Worm (Caenorhabditis elegans) whole organism, young adult: ENCODE results near the gene srlf-2.

Experiments used
- F49E8.2 ChIP-seq: sonication (generic microtip); optimal IDR thresholded peaks from 3 replicates; lab custom pipeline; 2017; ENCODE audit warnings: missing genetic modification characterization, mild to moderate bottlenecking, missing compliant biosample characterization, antibody characterized with exemption, moderate library complexity; ENCODE audit not compliant: insufficient read depth
- Y56A3A.18 ChIP-seq: fragments of 200-800 bp; sonication (Bioruptor generic); IDR thresholded peaks from 2 replicates; pipeline ENCODE4 v1.3.6; 2022; ENCODE audit warnings: missing genetic modification reagents, missing genetic modification characterization, missing compliant biosample characterization
- efl-1 ChIP-seq: fragments of 150-350 bp; optimal IDR thresholded peaks from 2 replicates; lab custom pipeline; 2014; ENCODE audit warnings: missing biosample characterization, missing genetic modification reagents, missing genetic modification characterization
- mcd-1 ChIP-seq: fragments of 200-800 bp; sonication (Bioruptor generic); IDR thresholded peaks from 2 replicates; pipeline ENCODE4 v1.3.6; 2022; ENCODE audit warnings: missing genetic modification reagents, missing genetic modification characterization, missing compliant biosample characterization

DNA sequence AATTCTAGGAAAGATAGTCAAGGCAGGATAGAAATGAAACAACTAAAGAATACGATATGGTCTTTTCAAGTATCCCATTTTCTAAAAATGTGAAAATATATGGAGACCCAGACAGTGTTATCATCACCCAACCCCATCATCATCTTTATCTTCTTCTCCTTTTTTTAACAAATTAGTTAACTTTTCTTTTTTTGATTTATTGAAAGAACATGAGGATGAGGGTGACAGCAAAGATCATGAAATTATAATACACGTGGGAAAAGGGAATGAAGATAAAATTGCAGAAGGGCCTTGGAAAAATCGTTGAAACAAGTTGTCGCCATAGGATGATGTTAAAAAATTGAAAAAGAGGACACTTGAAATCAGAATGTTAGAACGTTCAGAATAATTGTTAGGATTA, 25.8 kb upstream of the srlf-2 start:
- TF ChIP-seq mcd-1 (GFP tag; lab: Robert Waterston, UW) (no peak), efl-1 (GFP tag; lab: Kevin White, UChicago) (no peak), F49E8.2 (tag; lab: Kevin White, UChicago) (no peak), Y56A3A.18 (GFP tag; lab: Robert Waterston, UW) (no peak)
